2 worm cellular contexts compared by ENCODE assay signal in the genomic region with DNA sequence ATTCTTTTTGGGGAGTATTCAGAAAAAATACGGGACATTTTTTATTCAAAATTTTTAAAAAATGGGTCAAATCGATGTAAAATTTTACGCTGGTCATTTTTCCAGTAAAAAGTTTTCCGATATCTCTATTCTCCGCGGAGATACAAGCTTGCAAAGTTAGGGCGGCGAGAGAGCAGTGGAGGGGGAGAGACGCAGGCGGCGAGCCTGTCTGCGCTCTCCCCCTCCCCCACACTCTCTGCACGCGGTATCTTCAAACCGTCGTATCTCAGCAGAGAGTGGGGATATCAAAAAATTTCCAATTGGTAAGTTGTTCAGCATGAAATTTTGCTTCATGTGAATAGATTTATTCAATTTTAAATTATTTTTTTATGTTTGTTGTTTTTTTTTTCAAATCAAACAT.
A peak's percentile ranks its signal among the peaks of the same experiment; 100 is the strongest.
TF ChIP-seq lines count a peak whose summit lies in the region.

No protein-coding gene starts in this region.

TF ChIP-seq in whole organism, L4 larva, 104 proteins besides CTCF, POLR2A, EP300 and RAD21:
- no peak for TF ChIP-seq mes-2 (tag; optimal IDR thresholded peaks at IDR 0.05; lab: Kevin White, UChicago; ENCODE audit: poor library complexity, severe bottlenecking)
- TF ChIP-seq unc-130 (GFP tag; optimal IDR thresholded peaks at IDR 0.05; lab: Kevin White, UChicago) = no peak
- peak; percentile 83 for TF ChIP-seq aha-1 (tag; lab: Kevin White, UChicago)
- TF ChIP-seq set-16 (GFP tag; IDR thresholded peaks at IDR 0.05; lab: Robert Waterston, UW) = peak; percentile 60
- no peak for TF ChIP-seq ceh-20 (GFP tag; IDR thresholded peaks at IDR 0.05; lab: Robert Waterston, UW)

TF ChIP-seq in whole organism, young adult, 124 proteins besides CTCF, POLR2A, EP300 and RAD21:
- TF ChIP-seq fkh-3 (tag; optimal IDR thresholded peaks at IDR 0.05; lab: Kevin White, UChicago) (no peak), zfh-2 (GFP tag; conservative IDR thresholded peaks at IDR 0.05; lab: Robert Waterston, UW) (peak; percentile 58; the same call in 1 of the 2 replicates), hmg-1.2 (GFP tag; IDR thresholded peaks at IDR 0.05; lab: Robert Waterston, UW) (peak; percentile 82), mes-4 (tag; optimal IDR thresholded peaks at IDR 0.05; lab: Kevin White, UChicago) (no peak), B0336.3 (GFP tag; IDR thresholded peaks at IDR 0.05; lab: Robert Waterston, UW) (no peak)
